Fruit fly (Drosophila melanogaster) whole organism, embryonic: Measurements from ENCODE around the gene CG17300.

ENCODE experiments used
- CG10209 ChIP-seq: fragments of 200-800 bp; sonication (Bioruptor generic); optimal IDR thresholded peaks from 3 replicates; lab custom pipeline; 2017; ENCODE audit warnings: missing biosample characterization, mild to moderate bottlenecking, missing genetic modification characterization, missing genetic modification reagents
- CG10274 ChIP-seq: fragments of 200-800 bp; sonication (Bioruptor generic); optimal IDR thresholded peaks from 3 replicates; lab custom pipeline; 2017; ENCODE audit warnings: missing biosample characterization, mild to moderate bottlenecking, missing genetic modification characterization
- CG10431 ChIP-seq: fragments of 200-800 bp; sonication (Bioruptor generic); optimal IDR thresholded peaks from 3 replicates; lab custom pipeline; 2018; ENCODE audit warnings: missing biosample characterization, mild to moderate bottlenecking, missing genetic modification characterization
- CG12071 ChIP-seq: fragments of 200-800 bp; sonication (Bioruptor generic); optimal IDR thresholded peaks from 3 replicates; lab custom pipeline; 2018; ENCODE audit warnings: missing biosample characterization, mild to moderate bottlenecking, missing genetic modification characterization
- CG12104 ChIP-seq: fragments of 200-800 bp; sonication (Bioruptor generic); optimal IDR thresholded peaks from 3 replicates; lab custom pipeline; 2016; ENCODE audit warnings: missing biosample characterization, missing genetic modification characterization
- CG12391 ChIP-seq: fragments of 200-800 bp; sonication (Bioruptor generic); optimal IDR thresholded peaks from 3 replicates; lab custom pipeline; 2018; ENCODE audit warnings: missing biosample characterization, mild to moderate bottlenecking, missing genetic modification characterization, moderate library complexity
- CG14441 ChIP-seq: fragments of 200-800 bp; sonication (Bioruptor generic); IDR thresholded peaks from 2 replicates; pipeline ENCODE4 v1.3.6; 2022; ENCODE audit warnings: missing biosample characterization, missing genetic modification characterization
- CG15011 ChIP-seq: fragments of 200-800 bp; sonication (Bioruptor generic); optimal IDR thresholded peaks from 3 replicates; lab custom pipeline; 2018; ENCODE audit warnings: missing biosample characterization, mild to moderate bottlenecking, missing genetic modification characterization
- CG1529 ChIP-seq: fragments of 200-800 bp; sonication (Bioruptor generic); optimal IDR thresholded peaks from 3 replicates; lab custom pipeline; 2018; ENCODE audit warnings: missing biosample characterization, missing genetic modification characterization
- CG2889 ChIP-seq: fragments of 200-800 bp; sonication (Bioruptor generic); IDR thresholded peaks from 3 replicates; pipeline ENCODE4 v1.3.6; 2022; ENCODE audit warnings: missing biosample characterization, missing genetic modification characterization
- CG34422 ChIP-seq: fragments of 200-800 bp; sonication (Bioruptor generic); IDR thresholded peaks from 3 replicates; pipeline ENCODE4 v1.3.6; 2022; ENCODE audit warnings: missing biosample characterization, missing genetic modification characterization
- CG4282 ChIP-seq: fragments of 200-800 bp; sonication (Bioruptor generic); optimal IDR thresholded peaks from 2 replicates; lab custom pipeline; 2016; ENCODE audit warnings: missing biosample characterization, missing genetic modification characterization
- CG6791 ChIP-seq: fragments of 200-800 bp; sonication (Bioruptor generic); IDR thresholded peaks from 3 replicates; pipeline ENCODE4 v1.3.6; 2022; ENCODE audit warnings: missing biosample characterization, missing genetic modification characterization; ENCODE audit not compliant: partially characterized antibody
- CG7271 ChIP-seq: fragments of 200-800 bp; sonication (Bioruptor generic); optimal IDR thresholded peaks from 2 replicates; lab custom pipeline; 2018; ENCODE audit warnings: missing biosample characterization, mild to moderate bottlenecking, missing genetic modification characterization, moderate library complexity
- Camta ChIP-seq: fragments of 200-800 bp; sonication (Bioruptor generic); optimal IDR thresholded peaks from 2 replicates; lab custom pipeline; 2016; ENCODE audit warnings: missing biosample characterization, missing genetic modification characterization
- CrebB ChIP-seq: fragments of 200-800 bp; sonication (Bioruptor generic); optimal IDR thresholded peaks from 3 replicates; lab custom pipeline; 2018; ENCODE audit warnings: missing biosample characterization, mild to moderate bottlenecking, missing genetic modification characterization
- Dad ChIP-seq: fragments of 200-800 bp; sonication (Bioruptor generic); optimal IDR thresholded peaks from 3 replicates; lab custom pipeline; 2016; ENCODE audit warnings: missing biosample characterization, missing genetic modification characterization
- Deaf1 ChIP-seq: fragments of 200-800 bp; optimal IDR thresholded peaks from 3 replicates; lab custom pipeline; 2019; ENCODE audit warnings: missing biosample characterization, mild to moderate bottlenecking, missing genetic modification characterization, moderate library complexity
- GATAe ChIP-seq: fragments of 200-800 bp; sonication (Bioruptor generic); conservative IDR thresholded peaks from 2 replicates; pipeline ENCODE4 v1.3.6; 2022; ENCODE audit warnings: missing biosample characterization, missing genetic modification characterization
- H15 ChIP-seq: fragments of 200-800 bp; sonication (Bioruptor generic); IDR thresholded peaks from 3 replicates; pipeline ENCODE4 v1.3.6; 2022; ENCODE audit warnings: missing biosample characterization, missing genetic modification characterization
- Hmr ChIP-seq: fragments of 200-800 bp; sonication (Bioruptor generic); optimal IDR thresholded peaks from 3 replicates; lab custom pipeline; 2017; ENCODE audit warnings: mild to moderate bottlenecking, missing biosample characterization, missing genetic modification reagents, missing genetic modification characterization
- Nf-YA ChIP-seq: fragments of 200-800 bp; sonication (Bioruptor generic); IDR thresholded peaks from 2 replicates; pipeline ENCODE4 v1.3.6; 2022; ENCODE audit warnings: missing biosample characterization, missing genetic modification characterization
- Oli ChIP-seq: fragments of 200-800 bp; sonication (Bioruptor generic); optimal IDR thresholded peaks from 2 replicates; lab custom pipeline; 2018; ENCODE audit warnings: missing biosample characterization, mild to moderate bottlenecking, missing genetic modification characterization, moderate library complexity
- Opbp ChIP-seq: fragments of 200-800 bp; sonication (Bioruptor generic); IDR thresholded peaks from 3 replicates; pipeline ENCODE4 v1.3.6; 2022; ENCODE audit warnings: missing biosample characterization, missing genetic modification characterization; ENCODE audit not compliant: partially characterized antibody
- Ptx1 ChIP-seq: fragments of 200-800 bp; sonication (Bioruptor generic); IDR thresholded peaks from 2 replicates; pipeline ENCODE4 v1.3.6; 2022; ENCODE audit warnings: missing biosample characterization, missing genetic modification characterization
- Xrp1 ChIP-seq: fragments of 200-800 bp; sonication (Bioruptor generic); IDR thresholded peaks from 2 replicates; pipeline ENCODE4 v1.3.6; 2022; ENCODE audit warnings: missing biosample characterization, missing genetic modification characterization
- YL-1 ChIP-seq: fragments of 200-800 bp; sonication (Bioruptor generic); optimal IDR thresholded peaks from 3 replicates; lab custom pipeline; 2017; ENCODE audit warnings: missing biosample characterization, mild to moderate bottlenecking, missing genetic modification characterization
- ara ChIP-seq: fragments of 200-800 bp; sonication (Bioruptor generic); IDR thresholded peaks from 2 replicates; pipeline ENCODE4 v1.3.6; 2022; ENCODE audit warnings: missing biosample characterization, missing genetic modification characterization
- ase ChIP-seq: fragments of 200-800 bp; sonication (Bioruptor generic); IDR thresholded peaks from 3 replicates; pipeline ENCODE4 v1.3.6; 2022; ENCODE audit warnings: missing biosample characterization, missing genetic modification characterization
- az2 ChIP-seq: fragments of 200-800 bp; sonication (Bioruptor generic); optimal IDR thresholded peaks from 3 replicates; lab custom pipeline; 2016; ENCODE audit warnings: missing biosample characterization, missing genetic modification characterization
- chm ChIP-seq: fragments of 200-800 bp; sonication (Bioruptor generic); IDR thresholded peaks from 2 replicates; pipeline ENCODE4 v1.3.6; 2022; ENCODE audit warnings: missing biosample characterization, missing genetic modification characterization
- da ChIP-seq: fragments of 200-800 bp; sonication (Bioruptor generic); optimal IDR thresholded peaks from 2 replicates; lab custom pipeline; 2016; ENCODE audit warnings: missing biosample characterization, missing genetic modification characterization
- dm ChIP-seq: fragments of 200-800 bp; sonication (Bioruptor generic); optimal IDR thresholded peaks from 3 replicates; lab custom pipeline; 2016; ENCODE audit warnings: missing biosample characterization, missing genetic modification characterization
- fd102C ChIP-seq: fragments of 200-800 bp; sonication (Bioruptor generic); optimal IDR thresholded peaks from 2 replicates; lab custom pipeline; 2018; ENCODE audit warnings: missing biosample characterization, mild to moderate bottlenecking, missing genetic modification characterization, moderate library complexity
- fru ChIP-seq: fragments of >200 bp; optimal IDR thresholded peaks from 2 replicates; lab custom pipeline; 2017
- gcm ChIP-seq: fragments of 200-800 bp; sonication (Bioruptor generic); optimal IDR thresholded peaks from 2 replicates; lab custom pipeline; 2019; ENCODE audit warnings: missing biosample characterization, mild to moderate bottlenecking, missing genetic modification characterization, moderate library complexity
- grau ChIP-seq: fragments of 200-800 bp; optimal IDR thresholded peaks from 3 replicates; lab custom pipeline; 2019; ENCODE audit warnings: missing biosample characterization, mild to moderate bottlenecking, missing genetic modification characterization, moderate library complexity
- gro ChIP-seq: fragments of 200-800 bp; sonication (Bioruptor generic); optimal IDR thresholded peaks from 2 replicates; lab custom pipeline; 2016; ENCODE audit warnings: missing biosample characterization, missing genetic modification characterization
- hb ChIP-seq: fragments of 200-800 bp; sonication (Bioruptor generic); IDR thresholded peaks from 3 replicates; pipeline ENCODE4 v1.3.6; 2022; ENCODE audit warnings: missing biosample characterization, missing genetic modification characterization; ENCODE audit not compliant: partially characterized antibody
- ind ChIP-seq: fragments of 200-800 bp; sonication (Bioruptor generic); optimal IDR thresholded peaks from 3 replicates; lab custom pipeline; 2016; ENCODE audit warnings: missing biosample characterization, missing genetic modification characterization
- insv ChIP-seq, 2 experiments: fragments of 200-800 bp; sonication (Bioruptor generic); optimal IDR thresholded peaks; 3 replicates each; lab custom pipeline; 2016 to 2018; ENCODE audit warnings: missing biosample characterization in 2 of 2, missing genetic modification characterization in 2 of 2
- kay ChIP-seq: fragments of 200-800 bp; sonication (Bioruptor generic); optimal IDR thresholded peaks from 2 replicates; lab custom pipeline; 2016; ENCODE audit warnings: missing biosample characterization, missing genetic modification characterization
- ken ChIP-seq: fragments of 200-800 bp; sonication (Bioruptor generic); IDR thresholded peaks from 3 replicates; pipeline ENCODE4 v1.3.6; 2022; ENCODE audit warnings: missing biosample characterization, missing genetic modification characterization
- lab ChIP-seq: fragments of 200-800 bp; sonication (Bioruptor generic); optimal IDR thresholded peaks from 3 replicates; lab custom pipeline; 2017; ENCODE audit warnings: missing biosample characterization, missing genetic modification characterization, mild to moderate bottlenecking, moderate library complexity, missing genetic modification reagents
- oc ChIP-seq: fragments of 200-800 bp; sonication (Bioruptor generic); optimal IDR thresholded peaks from 2 replicates; lab custom pipeline; 2018; ENCODE audit warnings: missing biosample characterization, mild to moderate bottlenecking, missing genetic modification characterization, moderate library complexity
- tgo ChIP-seq: fragments of 200-800 bp; sonication (Bioruptor generic); IDR thresholded peaks from 3 replicates; pipeline ENCODE4 v1.3.6; 2022; ENCODE audit warnings: missing biosample characterization, missing genetic modification characterization
- unpg ChIP-seq: fragments of 200-800 bp; sonication (Bioruptor generic); optimal IDR thresholded peaks from 3 replicates; lab custom pipeline; 2018; ENCODE audit warnings: missing biosample characterization, mild to moderate bottlenecking, missing genetic modification characterization, moderate library complexity
- wek ChIP-seq: fragments of 200-800 bp; sonication (Bioruptor generic); optimal IDR thresholded peaks from 3 replicates; lab custom pipeline; 2018; ENCODE audit warnings: missing biosample characterization, mild to moderate bottlenecking, missing genetic modification characterization, moderate library complexity
- zfh1 ChIP-seq: fragments of 200-800 bp; sonication (Bioruptor generic); IDR thresholded peaks from 3 replicates; pipeline ENCODE4 v1.3.6; 2022; ENCODE audit warnings: missing biosample characterization, missing genetic modification characterization
- zfh2 ChIP-seq: fragments of 200-800 bp; sonication (Bioruptor generic); optimal IDR thresholded peaks from 2 replicates; lab custom pipeline; 2016; ENCODE audit warnings: missing biosample characterization, missing genetic modification characterization

CG17300 gene

dm6 chr3L:13036706-13037457 is 50.2 kb downstream of the CG17300 start, which contains the start of gene Srrm1 (continued):
- TF ChIP-seq GATAe, result no peak
- TF ChIP-seq zfh2 (GFP tag; lab: Kevin White, UChicago), result peak; percentile 61
- no peak for TF ChIP-seq CG10431 (GFP tag; lab: Kevin White, UChicago)
- no peak for TF ChIP-seq Dad (GFP tag; lab: Kevin White, UChicago)
- TF ChIP-seq grau (tag; lab: Kevin White, UChicago), result peak; percentile 28
- no peak for TF ChIP-seq CG10209 (GFP tag; lab: Kevin White, UChicago)
- TF ChIP-seq Oli (tag; lab: Kevin White, UChicago), result no peak
- peak; percentile 86 for TF ChIP-seq YL-1 (GFP tag; lab: Kevin White, UChicago)
- peak; percentile 16 for TF ChIP-seq az2 (GFP tag; lab: Kevin White, UChicago)
- no peak for TF ChIP-seq CG2889
- TF ChIP-seq Ptx1 (GFP tag; lab: Robert Waterston, UW), result no peak
- TF ChIP-seq hb (GFP tag; lab: Robert Waterston, UW), result peak; percentile 90
- peak; percentile 19 for TF ChIP-seq Deaf1 (tag; lab: Kevin White, UChicago)
- no peak for TF ChIP-seq fd102C (GFP tag; lab: Kevin White, UChicago)
- TF ChIP-seq CG12104 (GFP tag; lab: Kevin White, UChicago), result no peak
- peak; percentile 52 for TF ChIP-seq gro
- TF ChIP-seq CG34422, result peak; percentile 54; the same call in 2 of the 3 replicates
- TF ChIP-seq Nf-YA (GFP tag; lab: Robert Waterston, UW), result no peak
- no peak for TF ChIP-seq gcm (GFP tag; lab: Kevin White, UChicago)
- TF ChIP-seq ase (GFP tag; lab: Robert Waterston, UW), result peak; percentile 21; the same call in 1 of the 3 replicates
- TF ChIP-seq CG15011 (GFP tag; lab: Kevin White, UChicago), result no peak
- TF ChIP-seq Xrp1 (GFP tag; lab: Robert Waterston, UW), result 0 out of 2 replicates have a peak, but pooled peaks have one; percentile 10
- TF ChIP-seq insv (GFP tag; optimal IDR thresholded peaks at IDR 0.05; lab: Kevin White, UChicago), result peak in 1 of 2 experiments; percentile 54
- peak; percentile 44 for TF ChIP-seq CG12391 (tag; lab: Kevin White, UChicago)
- peak; percentile 71 for TF ChIP-seq zfh1
- TF ChIP-seq da (GFP tag; lab: Kevin White, UChicago), result no peak
- peak; percentile 38 for TF ChIP-seq Camta (GFP tag; lab: Kevin White, UChicago)
- TF ChIP-seq CG6791 (GFP tag; lab: Robert Waterston, UW), result peak; percentile 88
- TF ChIP-seq CG7271 (tag; lab: Kevin White, UChicago), result no peak
- TF ChIP-seq fru (lab: Kevin White, UChicago), result no peak
- no peak for TF ChIP-seq chm (GFP tag; lab: Robert Waterston, UW)
- peak; percentile 53 for TF ChIP-seq oc (tag; lab: Kevin White, UChicago)
- TF ChIP-seq CG1529, result no peak
- TF ChIP-seq ken (GFP tag; lab: Robert Waterston, UW), result 0 out of 3 replicates have a peak, but pooled peaks have one; percentile 28
- TF ChIP-seq tgo (GFP tag; lab: Robert Waterston, UW), result no peak
- TF ChIP-seq dm (GFP tag; lab: Kevin White, UChicago), result peak; percentile 68
- no peak for TF ChIP-seq unpg (GFP tag; lab: Kevin White, UChicago)
- TF ChIP-seq ind, result peak; percentile 41
- peak; percentile 93 for TF ChIP-seq Opbp
- TF ChIP-seq CG12071 (GFP tag; lab: Kevin White, UChicago), result no peak
- TF ChIP-seq CG14441 (GFP tag; lab: Robert Waterston, UW), result peak; percentile 36; the same call in 1 of the 2 replicates
- TF ChIP-seq CG4282 (GFP tag; lab: Kevin White, UChicago), result peak; percentile 46
- TF ChIP-seq CG10274 (GFP tag; lab: Kevin White, UChicago), result no peak
- TF ChIP-seq H15 (GFP tag; lab: Robert Waterston, UW), result no peak
- TF ChIP-seq kay (GFP tag; lab: Kevin White, UChicago), result no peak
- TF ChIP-seq wek (GFP tag; lab: Kevin White, UChicago), result no peak
- TF ChIP-seq Hmr (GFP tag; lab: Kevin White, UChicago), result peak; percentile 45
- TF ChIP-seq ara (GFP tag; lab: Robert Waterston, UW), result no peak
- TF ChIP-seq CrebB (tag; lab: Kevin White, UChicago), result peak; percentile 24
- TF ChIP-seq lab (GFP tag; lab: Kevin White, UChicago), result peak; percentile 35
